Worm (Caenorhabditis elegans) whole organism, L2 larva: Measurements from ENCODE around the gene nhx-9.
A peak's percentile ranks its signal among the peaks of the same experiment; 100 is the strongest.

Experiments
- C34F6.9 ChIP-seq: fragments of 150-350 bp; optimal IDR thresholded peaks from 2 replicates; lab custom pipeline; 2014; ENCODE audit warnings: missing biosample characterization, missing genetic modification characterization
- F13H6.1 ChIP-seq: sonication (generic microtip); optimal IDR thresholded peaks from 2 replicates; lab custom pipeline; 2016; ENCODE audit warnings: missing genetic modification characterization, missing compliant biosample characterization
- R02D3.7 ChIP-seq: fragments of 150-350 bp; optimal IDR thresholded peaks from 2 replicates; lab custom pipeline; 2014; ENCODE audit warnings: missing biosample characterization, missing genetic modification characterization
- Y55F3AM.14 ChIP-seq: fragments of 200-800 bp; sonication (Bioruptor generic); optimal IDR thresholded peaks from 2 replicates; lab custom pipeline; 2018; ENCODE audit warnings: mild to moderate bottlenecking, missing genetic modification characterization, missing compliant biosample characterization
- aly-2 ChIP-seq: fragments of 150-350 bp; optimal IDR thresholded peaks from 2 replicates; lab custom pipeline; 2014; ENCODE audit warnings: missing biosample characterization, missing genetic modification characterization
- ama-1 ChIP-seq: fragments of 150-350 bp; optimal IDR thresholded peaks from 2 replicates; lab custom pipeline; 2018; ENCODE audit warnings: inconsistent platforms
- blmp-1 ChIP-seq: sonication (generic microtip); optimal IDR thresholded peaks from 2 replicates; lab custom pipeline; 2017; ENCODE audit warnings: missing genetic modification characterization, mild to moderate bottlenecking, missing compliant biosample characterization, antibody characterized with exemption, moderate library complexity; ENCODE audit not compliant: insufficient read depth
- ceh-16 ChIP-seq: fragments of 150-350 bp; optimal IDR thresholded peaks from 2 replicates; lab custom pipeline; 2014; ENCODE audit warnings: missing biosample characterization, missing genetic modification characterization
- ceh-82 ChIP-seq: fragments of 150-350 bp; optimal IDR thresholded peaks from 2 replicates; lab custom pipeline; 2014; ENCODE audit warnings: missing biosample characterization, missing genetic modification characterization
- crh-2 ChIP-seq: sonication (generic microtip); optimal IDR thresholded peaks from 2 replicates; lab custom pipeline; 2017; ENCODE audit warnings: missing biosample characterization, missing genetic modification characterization
- dmd-4 ChIP-seq: sonication (generic microtip); optimal IDR thresholded peaks from 2 replicates; lab custom pipeline; 2017; ENCODE audit warnings: missing biosample characterization, missing genetic modification characterization
- egl-27 ChIP-seq: sonication (generic microtip); optimal IDR thresholded peaks from 3 replicates; lab custom pipeline; 2017; ENCODE audit warnings: missing biosample characterization, missing genetic modification reagents, missing genetic modification characterization
- elt-1 ChIP-seq: fragments of 150-350 bp; optimal IDR thresholded peaks from 2 replicates; lab custom pipeline; 2014; ENCODE audit warnings: missing biosample characterization, missing genetic modification characterization
- elt-3 ChIP-seq: sonication (generic microtip); optimal IDR thresholded peaks from 2 replicates; lab custom pipeline; 2017; ENCODE audit warnings: missing biosample characterization, missing genetic modification characterization
- fos-1 ChIP-seq: fragments of 150-350 bp; optimal IDR thresholded peaks from 2 replicates; lab custom pipeline; 2014; ENCODE audit warnings: missing biosample characterization, missing genetic modification characterization
- gmeb-1 ChIP-seq: fragments of 150-350 bp; optimal IDR thresholded peaks from 2 replicates; lab custom pipeline; 2014; ENCODE audit warnings: missing biosample characterization, missing genetic modification characterization
- lin-11 ChIP-seq: fragments of 150-350 bp; sonication (generic microtip); optimal IDR thresholded peaks from 2 replicates; lab custom pipeline; 2014; ENCODE audit warnings: missing biosample characterization, missing genetic modification characterization, inconsistent platforms, mixed read lengths
- lin-13 ChIP-seq: fragments of 150-350 bp; optimal IDR thresholded peaks from 2 replicates; lab custom pipeline; 2014; ENCODE audit warnings: missing biosample characterization, missing genetic modification reagents, missing genetic modification characterization
- lin-39 ChIP-seq: fragments of 150-350 bp; optimal IDR thresholded peaks from 2 replicates; lab custom pipeline; 2014; ENCODE audit warnings: missing biosample characterization, missing genetic modification reagents, missing genetic modification characterization
- lsy-2 ChIP-seq, 2 experiments: fragments of 150-350 bp in 1 of 2; sonication (generic microtip) in 1 of 2; optimal IDR thresholded peaks; 2 replicates each; lab custom pipeline; 2014 to 2017; ENCODE audit warnings: missing biosample characterization in 2 of 2, missing genetic modification characterization in 2 of 2
- mab-5 ChIP-seq: fragments of 150-350 bp; optimal IDR thresholded peaks from 2 replicates; lab custom pipeline; 2014; ENCODE audit warnings: missing biosample characterization, missing genetic modification characterization
- mbf-1 ChIP-seq: sonication (generic microtip); optimal IDR thresholded peaks from 2 replicates; lab custom pipeline; 2017; ENCODE audit warnings: missing biosample characterization, missing genetic modification characterization
- mdl-1 ChIP-seq, 2 experiments: fragments of 150-350 bp in 1 of 2; sonication (generic microtip) in 1 of 2; optimal IDR thresholded peaks; 2 replicates each; lab custom pipeline; 2017; ENCODE audit warnings: missing biosample characterization in 2 of 2, missing genetic modification characterization in 2 of 2
- nhr-10 ChIP-seq: sonication (generic microtip); optimal IDR thresholded peaks from 2 replicates; lab custom pipeline; 2017; ENCODE audit warnings: missing biosample characterization, missing genetic modification characterization
- nhr-11 ChIP-seq: fragments of 150-350 bp; optimal IDR thresholded peaks from 2 replicates; lab custom pipeline; 2014; ENCODE audit warnings: missing biosample characterization, missing genetic modification characterization
- nhr-12 ChIP-seq: fragments of 150-350 bp; optimal IDR thresholded peaks from 2 replicates; lab custom pipeline; 2014; ENCODE audit warnings: missing biosample characterization, missing genetic modification characterization
- nhr-129 ChIP-seq: fragments of 150-350 bp; optimal IDR thresholded peaks from 2 replicates; lab custom pipeline; 2014; ENCODE audit warnings: missing biosample characterization, missing genetic modification characterization
- nhr-21 ChIP-seq: fragments of 150-350 bp; optimal IDR thresholded peaks from 2 replicates; lab custom pipeline; 2014; ENCODE audit warnings: missing biosample characterization, missing genetic modification characterization
- nhr-23 ChIP-seq: fragments of 150-350 bp; optimal IDR thresholded peaks from 2 replicates; lab custom pipeline; 2014; ENCODE audit warnings: missing biosample characterization, missing genetic modification reagents, missing genetic modification characterization
- nhr-237 ChIP-seq: fragments of 150-350 bp; optimal IDR thresholded peaks from 2 replicates; lab custom pipeline; 2014; ENCODE audit warnings: missing biosample characterization, missing genetic modification characterization
- nhr-25 ChIP-seq: fragments of 150-350 bp; sonication (generic microtip); optimal IDR thresholded peaks from 3 replicates; lab custom pipeline; 2014; ENCODE audit warnings: missing biosample characterization, missing genetic modification characterization
- nhr-6 ChIP-seq: fragments of 150-350 bp; optimal IDR thresholded peaks from 2 replicates; lab custom pipeline; 2014; ENCODE audit warnings: missing biosample characterization, missing genetic modification characterization
- nhr-77 ChIP-seq: fragments of 150-350 bp; optimal IDR thresholded peaks from 2 replicates; lab custom pipeline; 2014; ENCODE audit warnings: missing biosample characterization, missing genetic modification characterization
- peb-1 ChIP-seq: fragments of 150-350 bp; optimal IDR thresholded peaks from 2 replicates; lab custom pipeline; 2014; ENCODE audit warnings: missing biosample characterization, missing genetic modification characterization
- sem-4 ChIP-seq: fragments of 150-350 bp; optimal IDR thresholded peaks from 2 replicates; lab custom pipeline; 2014; ENCODE audit warnings: missing biosample characterization, missing genetic modification reagents, missing genetic modification characterization
- skn-1 ChIP-seq: sonication (generic microtip); optimal IDR thresholded peaks from 2 replicates; lab custom pipeline; 2017; ENCODE audit warnings: missing biosample characterization, missing genetic modification characterization
- sma-3 ChIP-seq: sonication (generic microtip); optimal IDR thresholded peaks from 2 replicates; lab custom pipeline; 2016; ENCODE audit warnings: missing genetic modification reagents, missing genetic modification characterization, missing compliant biosample characterization
- sma-9 ChIP-seq, 2 experiments: fragments of 150-350 bp in 1 of 2; sonication (generic microtip) in 1 of 2; optimal IDR thresholded peaks; 2 replicates each; lab custom pipeline; 2014 to 2016; ENCODE audit warnings: missing genetic modification characterization in 2 of 2, mild to moderate bottlenecking in 1 of 2, missing biosample characterization in 1 of 2, missing compliant biosample characterization in 1 of 2, missing genetic modification reagents in 1 of 2, moderate library complexity in 1 of 2
- snpc-4 ChIP-seq: fragments of 150-350 bp; optimal IDR thresholded peaks from 2 replicates; lab custom pipeline; 2014; ENCODE audit warnings: missing biosample characterization, missing genetic modification characterization
- unc-39 ChIP-seq: fragments of 150-350 bp; optimal IDR thresholded peaks from 2 replicates; lab custom pipeline; 2014; ENCODE audit warnings: missing biosample characterization, missing genetic modification characterization
- unc-55 ChIP-seq: fragments of 150-350 bp; sonication (generic microtip); optimal IDR thresholded peaks from 3 replicates; lab custom pipeline; 2014; ENCODE audit warnings: missing biosample characterization, missing genetic modification reagents, missing genetic modification characterization
- unc-62 ChIP-seq: fragments of 150-350 bp; optimal IDR thresholded peaks from 2 replicates; lab custom pipeline; 2014; ENCODE audit warnings: missing biosample characterization, missing genetic modification reagents, missing genetic modification characterization
- zag-1 ChIP-seq: fragments of 150-350 bp; optimal IDR thresholded peaks from 2 replicates; lab custom pipeline; 2014; ENCODE audit warnings: missing biosample characterization, missing genetic modification characterization
- ztf-1 ChIP-seq: fragments of 200-800 bp; sonication (Bioruptor generic); conservative IDR thresholded peaks from 2 replicates; pipeline ENCODE4 v1.3.6; 2022; ENCODE audit warnings: missing genetic modification characterization, missing compliant biosample characterization
- ztf-4 ChIP-seq: fragments of 150-350 bp; optimal IDR thresholded peaks from 2 replicates; lab custom pipeline; 2014; ENCODE audit warnings: missing biosample characterization, missing genetic modification characterization

The nhx-9 gene

DNA sequence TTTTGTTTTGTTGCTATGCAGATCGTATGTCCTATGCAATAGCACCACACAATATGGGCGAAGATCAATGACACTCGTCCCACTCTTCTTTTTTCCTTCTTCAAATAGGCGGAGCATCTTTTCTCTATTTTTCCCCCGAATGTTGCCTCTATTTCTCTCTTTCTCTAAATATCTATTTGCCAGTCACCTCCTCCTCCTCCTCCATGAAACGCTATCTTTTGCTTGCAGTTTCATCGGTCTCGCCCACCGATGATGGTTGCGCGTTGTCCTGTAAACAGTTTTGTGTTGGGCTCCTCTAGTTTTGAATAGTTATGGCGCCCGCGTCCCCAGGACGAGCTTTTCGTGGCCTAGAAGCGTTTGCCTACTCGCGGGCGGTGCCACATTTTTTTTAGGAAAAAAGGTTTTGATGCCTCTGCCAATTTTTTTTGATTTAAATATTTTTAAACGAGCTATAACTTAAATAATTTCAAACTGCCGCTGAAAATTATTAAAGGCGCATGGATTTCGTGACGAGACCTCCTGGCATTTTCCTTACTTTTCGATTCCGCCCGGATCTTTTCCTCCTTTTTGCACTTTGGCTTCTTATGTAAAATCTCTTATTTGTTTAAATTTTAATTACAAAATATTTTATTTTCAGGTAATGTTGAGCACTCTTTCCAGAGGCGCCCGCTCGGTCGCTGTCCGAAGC, 22.1 kb downstream of the nhx-9 start, which contains the start of gene gdh-1 (continued):
- no peak for TF ChIP-seq sem-4 (tag; lab: Kevin White, UChicago)
- no peak for TF ChIP-seq elt-1 (tag; lab: Kevin White, UChicago)
- peak; percentile 73 for TF ChIP-seq nhr-25 (tag; lab: Kevin White, UChicago)
- no peak for TF ChIP-seq unc-62
- TF ChIP-seq, all 48 proteins: peak for 15

DNA sequence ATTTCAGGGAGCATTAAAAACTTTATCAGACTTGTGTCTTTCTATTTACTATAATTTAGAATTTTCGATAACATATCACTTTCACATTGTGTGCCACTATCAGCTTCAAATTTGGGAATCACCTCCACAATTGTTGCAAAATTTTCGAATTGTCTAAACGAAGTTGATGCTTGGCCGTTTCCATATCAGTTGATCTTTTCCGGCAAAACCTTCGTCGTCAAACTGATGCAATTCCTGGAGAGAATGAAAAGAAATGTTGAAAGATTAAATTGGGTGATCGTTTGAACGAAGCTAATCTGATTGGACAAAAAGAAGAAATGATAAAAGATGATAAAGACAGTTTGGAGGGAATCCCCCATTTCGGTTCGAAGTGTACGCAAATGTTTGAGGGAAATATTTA, 24.9 kb downstream of the nhx-9 start:
- TF ChIP-seq egl-27 (tag; lab: Kevin White, UChicago) (no peak), ztf-4 (tag; lab: Kevin White, UChicago) (peak; percentile 70), nhr-12 (no peak), zag-1 (tag; lab: Kevin White, UChicago) (no peak), gmeb-1 (peak; percentile 74), skn-1 (no peak), Y55F3AM.14 (GFP tag; lab: Kevin White, UChicago) (peak; percentile 18), snpc-4 (no peak), blmp-1 (tag; lab: Kevin White, UChicago) (peak; percentile 53), unc-39 (tag; lab: Kevin White, UChicago) (no peak), ceh-82 (tag; lab: Kevin White, UChicago) (no peak), F13H6.1 (tag; lab: Kevin White, UChicago) (peak; percentile 54), lsy-2 (tag; optimal IDR thresholded peaks at IDR 0.05; lab: Kevin White, UChicago) (peak in 1 of 2 experiments; percentile 71), crh-2 (tag; lab: Kevin White, UChicago) (peak; percentile 82), mdl-1 (tag; optimal IDR thresholded peaks at IDR 0.05; lab: Kevin White, UChicago) (peak; percentile 2 to 70), nhr-21 (tag; lab: Kevin White, UChicago) (peak; percentile 69), elt-1 (tag; lab: Kevin White, UChicago) (no peak), aly-2 (no peak), nhr-25 (tag; lab: Kevin White, UChicago) (no peak), fos-1 (peak; percentile 76), C34F6.9 (tag; lab: Kevin White, UChicago) (no peak), mab-5 (no peak), sma-9 (GFP tag; optimal IDR thresholded peaks at IDR 0.05; lab: Kevin White, UChicago) (peak; percentile 94), sma-9 (tag; optimal IDR thresholded peaks at IDR 0.05; lab: Kevin White, UChicago) (no peak), nhr-129 (tag; lab: Kevin White, UChicago) (peak; percentile 78), nhr-6 (tag; lab: Kevin White, UChicago) (peak; percentile 48), sem-4 (tag; lab: Kevin White, UChicago) (peak; percentile 37), sma-3 (GFP tag; lab: Kevin White, UChicago) (peak; percentile 68), ama-1 (peak; percentile 63), nhr-11 (tag; lab: Kevin White, UChicago) (no peak), nhr-237 (tag; lab: Kevin White, UChicago) (no peak), peb-1 (tag; lab: Kevin White, UChicago) (no peak), nhr-10 (tag; lab: Kevin White, UChicago) (no peak), elt-3 (no peak), lin-13 (GFP tag; lab: Kevin White, UChicago) (peak; percentile 77)

DNA sequence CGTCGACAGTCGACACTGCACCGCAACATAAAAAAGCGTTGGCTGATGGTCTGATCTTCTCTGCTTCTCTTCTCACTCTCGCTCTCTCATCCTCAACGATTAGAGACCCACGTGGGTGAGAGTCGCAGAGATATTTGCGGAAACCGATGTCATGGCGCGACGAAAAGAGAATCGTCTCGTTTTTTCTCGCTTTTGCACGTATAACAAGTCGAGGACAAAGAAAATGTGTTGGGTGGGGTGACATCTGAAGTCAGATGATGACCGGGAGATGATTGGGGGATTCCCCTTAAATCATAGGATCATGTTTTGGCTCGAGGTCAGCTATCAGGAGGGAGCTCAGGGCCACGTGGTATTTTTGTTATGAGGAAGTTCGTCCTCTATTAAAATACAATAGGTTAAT, 25.7 kb downstream of the nhx-9 start:
- TF ChIP-seq sem-4 (tag; lab: Kevin White, UChicago) (peak; percentile 92), peb-1 (tag; lab: Kevin White, UChicago) (no peak), crh-2 (tag; lab: Kevin White, UChicago) (peak; percentile 94), unc-62 (no peak), sma-9 (GFP tag; optimal IDR thresholded peaks at IDR 0.05; lab: Kevin White, UChicago) (peak; percentile 100), sma-9 (tag; optimal IDR thresholded peaks at IDR 0.05; lab: Kevin White, UChicago) (peak; percentile 17), nhr-12 (no peak), lin-11 (tag; lab: Kevin White, UChicago) (no peak), nhr-6 (tag; lab: Kevin White, UChicago) (peak; percentile 85), mdl-1 (tag; optimal IDR thresholded peaks at IDR 0.05; lab: Kevin White, UChicago) (peak; percentile 99 to 100), lin-13 (GFP tag; lab: Kevin White, UChicago) (peak; percentile 74), elt-3 (no peak), nhr-237 (tag; lab: Kevin White, UChicago) (no peak), ztf-4 (tag; lab: Kevin White, UChicago) (peak; percentile 93), R02D3.7 (tag; lab: Kevin White, UChicago) (no peak), lin-39 (tag; lab: Kevin White, UChicago) (no peak), nhr-129 (tag; lab: Kevin White, UChicago) (peak; percentile 97), egl-27 (tag; lab: Kevin White, UChicago) (peak; percentile 78), nhr-23 (tag; lab: Kevin White, UChicago) (no peak), unc-55 (GFP tag; lab: Kevin White, UChicago) (no peak), lsy-2 (tag; optimal IDR thresholded peaks at IDR 0.05; lab: Kevin White, UChicago) (peak in 1 of 2 experiments; percentile 82), mbf-1 (tag; lab: Kevin White, UChicago) (no peak), ceh-16 (tag; lab: Kevin White, UChicago) (no peak), blmp-1 (tag; lab: Kevin White, UChicago) (peak; percentile 81), dmd-4 (tag; lab: Kevin White, UChicago) (no peak), gmeb-1 (peak; percentile 83), ztf-1 (no peak), snpc-4 (peak; percentile 24), fos-1 (peak; percentile 86), ama-1 (peak; percentile 37), zag-1 (tag; lab: Kevin White, UChicago) (no peak), nhr-77 (tag; lab: Kevin White, UChicago) (peak; percentile 59), aly-2 (no peak), sma-3 (GFP tag; lab: Kevin White, UChicago) (peak; percentile 95)
